Fruit fly (Drosophila melanogaster) whole organism, prepupa: ENCODE data around the gene ara.
A peak's percentile ranks its signal among the peaks of the same experiment; 100 is the strongest.

Experiments
- CG1621 ChIP-seq: fragments of 200-800 bp; sonication (Bioruptor generic); optimal IDR thresholded peaks from 3 replicates; lab custom pipeline; 2018; ENCODE audit warnings: missing biosample characterization, mild to moderate bottlenecking, missing genetic modification characterization
- Lpt ChIP-seq: fragments of 200-800 bp; sonication (Bioruptor generic); optimal IDR thresholded peaks from 3 replicates; lab custom pipeline; 2016; ENCODE audit warnings: missing biosample characterization, missing genetic modification characterization
- Met ChIP-seq: fragments of 200-800 bp; sonication (Bioruptor generic); optimal IDR thresholded peaks from 3 replicates; lab custom pipeline; 2016; ENCODE audit warnings: missing biosample characterization, missing genetic modification characterization
- Smox ChIP-seq: fragments of 200-800 bp; sonication (Bioruptor generic); optimal IDR thresholded peaks from 3 replicates; lab custom pipeline; 2016; ENCODE audit warnings: missing biosample characterization, missing genetic modification characterization

DNA sequence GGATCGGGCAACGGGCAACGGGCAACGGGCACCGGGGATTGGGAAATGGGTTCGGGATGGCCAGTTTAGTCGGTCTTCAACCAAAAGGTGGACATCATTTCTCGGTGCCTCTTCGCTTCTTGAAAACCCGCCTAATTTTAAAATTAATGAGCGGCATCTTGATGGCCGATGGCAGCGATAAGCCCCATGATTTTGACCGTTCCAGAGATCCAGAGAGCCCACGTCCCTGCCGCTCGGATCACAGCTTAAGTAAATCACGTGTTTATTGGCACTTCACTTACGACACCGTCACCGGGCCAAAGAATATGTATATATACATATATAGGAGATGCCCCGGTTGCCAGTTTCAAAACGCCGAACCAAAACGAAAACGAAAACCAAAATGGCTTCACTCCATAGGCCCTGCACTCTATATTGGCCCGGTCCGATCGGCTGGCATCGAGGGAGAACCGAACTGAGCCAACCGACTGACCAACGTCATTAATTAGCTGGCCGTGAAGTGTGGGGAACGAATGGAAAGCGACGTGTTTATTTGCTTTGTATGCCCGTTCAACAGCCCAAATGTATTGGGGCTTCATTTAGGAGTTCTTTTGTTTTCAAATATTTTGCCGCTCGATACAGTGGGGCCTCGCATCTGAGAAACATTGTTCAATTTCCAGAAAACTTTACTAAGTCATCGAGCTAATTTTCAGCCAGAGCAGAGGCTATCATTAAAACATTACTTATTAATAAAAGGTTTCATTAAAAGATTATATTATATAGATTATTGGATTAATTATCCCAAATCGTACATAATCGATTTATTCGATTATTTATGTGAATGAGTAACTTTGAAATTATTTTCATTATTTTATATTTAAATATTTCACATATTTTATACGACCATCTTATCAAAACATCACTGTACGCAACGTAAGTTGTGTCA lies 63.6 kb downstream of the ara start:
- TF ChIP-seq Met (GFP tag; lab: Kevin White, UChicago) (peak; percentile 37), Smox (GFP tag; lab: Kevin White, UChicago) (peak; percentile 17), Lpt (GFP tag; lab: Kevin White, UChicago) (no peak), CG1621 (tag; lab: Kevin White, UChicago) (no peak)
